Fruit fly (Drosophila melanogaster) whole organism, prepupa: ENCODE data around the gene CG42495.

Experiments
- Blimp-1 ChIP-seq: fragments of 200-800 bp; sonication (Bioruptor generic); optimal IDR thresholded peaks from 3 replicates; lab custom pipeline; 2017; ENCODE audit warnings: missing biosample characterization, missing genetic modification characterization, mild to moderate bottlenecking, moderate library complexity, missing genetic modification reagents
- CG10631 ChIP-seq: fragments of 200-800 bp; sonication (Bioruptor generic); optimal IDR thresholded peaks from 2 replicates; lab custom pipeline; 2016; ENCODE audit warnings: missing biosample characterization, missing genetic modification characterization
- CG10669 ChIP-seq: fragments of 200-800 bp; sonication (Bioruptor generic); optimal IDR thresholded peaks from 3 replicates; lab custom pipeline; 2018; ENCODE audit warnings: missing biosample characterization, mild to moderate bottlenecking, missing genetic modification characterization, moderate library complexity
- CG11294 ChIP-seq: fragments of 200-800 bp; sonication (Bioruptor generic); IDR thresholded peaks from 2 replicates; pipeline ENCODE4 v1.3.6; 2022; ENCODE audit warnings: missing biosample characterization, missing genetic modification characterization
- CG11902 ChIP-seq: fragments of 200-800 bp; sonication (Bioruptor generic); optimal IDR thresholded peaks from 3 replicates; lab custom pipeline; 2016; ENCODE audit warnings: missing biosample characterization, missing genetic modification characterization
- CG15336 ChIP-seq: fragments of 200-800 bp; sonication (Bioruptor generic); IDR thresholded peaks from 2 replicates; pipeline ENCODE4 v1.3.6; 2022; ENCODE audit warnings: missing biosample characterization, missing genetic modification characterization
- CG1621 ChIP-seq: fragments of 200-800 bp; sonication (Bioruptor generic); optimal IDR thresholded peaks from 3 replicates; lab custom pipeline; 2018; ENCODE audit warnings: missing biosample characterization, mild to moderate bottlenecking, missing genetic modification characterization
- CG16779 ChIP-seq: fragments of 200-800 bp; sonication (Bioruptor generic); optimal IDR thresholded peaks from 3 replicates; lab custom pipeline; 2017; ENCODE audit warnings: missing biosample characterization, mild to moderate bottlenecking, missing genetic modification characterization
- CG3032 ChIP-seq: fragments of 200-800 bp; optimal IDR thresholded peaks from 2 replicates; lab custom pipeline; 2019; ENCODE audit warnings: missing biosample characterization, mild to moderate bottlenecking, missing genetic modification characterization, moderate library complexity
- CG32006 ChIP-seq: fragments of 200-800 bp; sonication (Bioruptor generic); optimal IDR thresholded peaks from 3 replicates; lab custom pipeline; 2017; ENCODE audit warnings: missing biosample characterization, mild to moderate bottlenecking, missing genetic modification characterization
- CG34406 ChIP-seq: fragments of 200-800 bp; sonication (Bioruptor generic); optimal IDR thresholded peaks from 3 replicates; lab custom pipeline; 2016; ENCODE audit warnings: missing biosample characterization, missing genetic modification characterization
- CG3919 ChIP-seq: fragments of 200-800 bp; sonication (Bioruptor generic); optimal IDR thresholded peaks from 3 replicates; lab custom pipeline; 2016; ENCODE audit warnings: missing biosample characterization, missing genetic modification characterization
- CG6276 ChIP-seq: fragments of 200-800 bp; sonication (Bioruptor generic); optimal IDR thresholded peaks from 2 replicates; lab custom pipeline; 2017; ENCODE audit warnings: missing biosample characterization, mild to moderate bottlenecking, missing genetic modification characterization
- CG6792 ChIP-seq: fragments of 200-800 bp; sonication (Bioruptor generic); optimal IDR thresholded peaks from 3 replicates; lab custom pipeline; 2016; ENCODE audit warnings: missing biosample characterization, missing genetic modification characterization
- CG6808 ChIP-seq: fragments of 200-800 bp; sonication (Bioruptor generic); optimal IDR thresholded peaks from 3 replicates; lab custom pipeline; 2017; ENCODE audit warnings: missing biosample characterization, missing genetic modification characterization, mild to moderate bottlenecking, moderate library complexity, missing genetic modification reagents
- CG6854 ChIP-seq: fragments of 200-800 bp; sonication (Bioruptor generic); optimal IDR thresholded peaks from 2 replicates; lab custom pipeline; 2017; ENCODE audit warnings: missing biosample characterization, mild to moderate bottlenecking, missing genetic modification characterization
- CG7368 ChIP-seq: fragments of 200-800 bp; sonication (Bioruptor generic); optimal IDR thresholded peaks from 3 replicates; lab custom pipeline; 2016; ENCODE audit warnings: missing biosample characterization, missing genetic modification characterization
- CG8319 ChIP-seq: fragments of 200-800 bp; sonication (Bioruptor generic); optimal IDR thresholded peaks from 3 replicates; lab custom pipeline; 2016; ENCODE audit warnings: missing biosample characterization, missing genetic modification characterization
- CG8632 ChIP-seq: fragments of 200-800 bp; sonication (Bioruptor generic); optimal IDR thresholded peaks from 3 replicates; lab custom pipeline; 2016; ENCODE audit warnings: missing biosample characterization, missing genetic modification characterization
- CG9139 ChIP-seq: fragments of 200-800 bp; sonication (Bioruptor generic); optimal IDR thresholded peaks from 3 replicates; lab custom pipeline; 2017; ENCODE audit warnings: missing biosample characterization, mild to moderate bottlenecking, missing genetic modification characterization
- Eip75B ChIP-seq: fragments of 200-800 bp; sonication (Bioruptor generic); optimal IDR thresholded peaks from 3 replicates; lab custom pipeline; 2016; ENCODE audit warnings: missing biosample characterization, missing genetic modification characterization
- Eip78C ChIP-seq: fragments of 200-800 bp; sonication (Bioruptor generic); peaks from one replicate; lab custom pipeline; 2016; ENCODE audit warnings: missing biosample characterization, missing genetic modification characterization
- Eip93F ChIP-seq: fragments of 200-800 bp; sonication (Bioruptor generic); optimal IDR thresholded peaks from 2 replicates; lab custom pipeline; 2016; ENCODE audit warnings: missing biosample characterization, mild to moderate bottlenecking, missing genetic modification characterization
- Ets21C ChIP-seq: fragments of 200-800 bp; sonication (Bioruptor generic); optimal IDR thresholded peaks from 3 replicates; lab custom pipeline; 2016; ENCODE audit warnings: missing biosample characterization, missing genetic modification characterization
- Ets96B ChIP-seq: fragments of 200-800 bp; optimal IDR thresholded peaks from 2 replicates; lab custom pipeline; 2019; ENCODE audit warnings: missing biosample characterization, mild to moderate bottlenecking, missing genetic modification characterization, moderate library complexity
- Gug ChIP-seq: fragments of 200-800 bp; sonication (Bioruptor generic); IDR thresholded peaks from 2 replicates; pipeline ENCODE4 v1.3.6; 2022; ENCODE audit warnings: missing biosample characterization, missing genetic modification characterization
- Hr38 ChIP-seq: sonication (Bioruptor generic); optimal IDR thresholded peaks from 2 replicates; lab custom pipeline; 2016; ENCODE audit warnings: missing biosample characterization, missing genetic modification characterization
- Hr39 ChIP-seq: fragments of 200-800 bp; sonication (Bioruptor generic); optimal IDR thresholded peaks from 2 replicates; lab custom pipeline; 2016; ENCODE audit warnings: missing biosample characterization, missing genetic modification characterization
- Hr4 ChIP-seq: fragments of 200-800 bp; sonication (Bioruptor generic); optimal IDR thresholded peaks from 3 replicates; lab custom pipeline; 2016; ENCODE audit warnings: missing biosample characterization, missing genetic modification characterization
- Lpt ChIP-seq: fragments of 200-800 bp; sonication (Bioruptor generic); optimal IDR thresholded peaks from 3 replicates; lab custom pipeline; 2016; ENCODE audit warnings: missing biosample characterization, missing genetic modification characterization
- OdsH ChIP-seq: fragments of 200-800 bp; sonication (Bioruptor generic); optimal IDR thresholded peaks from 3 replicates; lab custom pipeline; 2016; ENCODE audit warnings: missing biosample characterization, missing genetic modification characterization
- Smox ChIP-seq: fragments of 200-800 bp; sonication (Bioruptor generic); optimal IDR thresholded peaks from 3 replicates; lab custom pipeline; 2016; ENCODE audit warnings: missing biosample characterization, missing genetic modification characterization
- Sox102F ChIP-seq: fragments of 200-800 bp; sonication (Bioruptor generic); optimal IDR thresholded peaks from 2 replicates; lab custom pipeline; 2016; ENCODE audit warnings: missing biosample characterization, mild to moderate bottlenecking, missing genetic modification characterization
- Sox14 ChIP-seq: fragments of 200-800 bp; sonication (Bioruptor generic); optimal IDR thresholded peaks from 3 replicates; lab custom pipeline; 2016; ENCODE audit warnings: missing biosample characterization, missing genetic modification characterization
- Sox15 ChIP-seq: fragments of 200-800 bp; sonication (Bioruptor generic); optimal IDR thresholded peaks from 3 replicates; lab custom pipeline; 2016; ENCODE audit warnings: missing biosample characterization, missing genetic modification characterization
- achi ChIP-seq: fragments of 200-800 bp; sonication (Bioruptor generic); optimal IDR thresholded peaks from 3 replicates; lab custom pipeline; 2016; ENCODE audit warnings: missing biosample characterization, missing genetic modification characterization
- acj6 ChIP-seq: fragments of 200-800 bp; sonication (Bioruptor generic); optimal IDR thresholded peaks from 3 replicates; lab custom pipeline; 2016; ENCODE audit warnings: missing biosample characterization, missing genetic modification characterization
- cyc ChIP-seq: fragments of 200-800 bp; sonication (Bioruptor generic); optimal IDR thresholded peaks from 3 replicates; lab custom pipeline; 2016; ENCODE audit warnings: missing biosample characterization, missing genetic modification characterization
- dac ChIP-seq: fragments of 200-800 bp; sonication (Bioruptor generic); optimal IDR thresholded peaks from 2 replicates; lab custom pipeline; 2017; ENCODE audit warnings: missing biosample characterization, mild to moderate bottlenecking, missing genetic modification characterization
- dsx ChIP-seq: fragments of 200-800 bp; optimal IDR thresholded peaks from 3 replicates; lab custom pipeline; 2019; ENCODE audit warnings: missing biosample characterization, mild to moderate bottlenecking, missing genetic modification characterization, moderate library complexity; ENCODE audit not compliant: poor library complexity, severe bottlenecking
- eg ChIP-seq: fragments of 200-800 bp; sonication (Bioruptor generic); IDR thresholded peaks from 3 replicates; pipeline ENCODE4 v1.3.6; 2022; ENCODE audit warnings: missing biosample characterization, missing genetic modification characterization
- esn ChIP-seq: fragments of 200-800 bp; sonication (Bioruptor generic); optimal IDR thresholded peaks from 2 replicates; lab custom pipeline; 2016; ENCODE audit warnings: missing biosample characterization, mild to moderate bottlenecking, missing genetic modification characterization, moderate library complexity
- fd59A ChIP-seq: fragments of 200-800 bp; sonication (Bioruptor generic); optimal IDR thresholded peaks from 2 replicates; lab custom pipeline; 2017; ENCODE audit warnings: missing biosample characterization, mild to moderate bottlenecking, missing genetic modification characterization, missing genetic modification reagents
- fd85E ChIP-seq: fragments of 200-800 bp; sonication (Bioruptor generic); optimal IDR thresholded peaks from 3 replicates; lab custom pipeline; 2016; ENCODE audit warnings: missing biosample characterization, missing genetic modification characterization
- fkh ChIP-seq: fragments of 200-800 bp; sonication (Bioruptor generic); optimal IDR thresholded peaks from 3 replicates; lab custom pipeline; 2017; ENCODE audit warnings: missing biosample characterization, mild to moderate bottlenecking, missing genetic modification characterization, moderate library complexity
- lz ChIP-seq: fragments of 200-800 bp; sonication (Bioruptor generic); optimal IDR thresholded peaks from 3 replicates; lab custom pipeline; 2016; ENCODE audit warnings: missing biosample characterization, missing genetic modification characterization
- net ChIP-seq: fragments of 200-800 bp; sonication (Bioruptor generic); optimal IDR thresholded peaks from 3 replicates; lab custom pipeline; 2016; ENCODE audit warnings: missing biosample characterization, missing genetic modification characterization
- pdm3 ChIP-seq: fragments of 200-800 bp; sonication (Bioruptor generic); optimal IDR thresholded peaks from 3 replicates; lab custom pipeline; 2016; ENCODE audit warnings: missing biosample characterization, missing genetic modification characterization
- salr ChIP-seq, 2 experiments: fragments of 200-800 bp; sonication (Bioruptor generic); optimal IDR thresholded peaks; 3 replicates each; lab custom pipeline; 2016 to 2018; ENCODE audit warnings: missing biosample characterization in 2 of 2, missing genetic modification characterization in 2 of 2, mild to moderate bottlenecking in 1 of 2
- spab ChIP-seq: fragments of 200-800 bp; sonication (Bioruptor generic); optimal IDR thresholded peaks from 2 replicates; lab custom pipeline; 2017; ENCODE audit warnings: missing biosample characterization, mild to moderate bottlenecking, missing genetic modification characterization, missing genetic modification reagents
- ss ChIP-seq, 2 experiments: fragments of 200-800 bp; sonication (Bioruptor generic); optimal IDR thresholded peaks; 2 replicates in 1 of 2; 3 replicates in 1 of 2; lab custom pipeline; 2017 to 2018; ENCODE audit warnings: mild to moderate bottlenecking in 2 of 2, missing biosample characterization in 2 of 2, missing genetic modification characterization in 2 of 2, moderate library complexity in 1 of 2
- svp ChIP-seq: fragments of 200-800 bp; sonication (Bioruptor generic); peaks from one replicate; lab custom pipeline; 2016; ENCODE audit warnings: missing biosample characterization, missing genetic modification characterization
- topi ChIP-seq: fragments of 200-800 bp; sonication (Bioruptor generic); optimal IDR thresholded peaks from 3 replicates; lab custom pipeline; 2016; ENCODE audit warnings: missing biosample characterization, missing genetic modification characterization
- vri ChIP-seq: fragments of 200-800 bp; sonication (Bioruptor generic); optimal IDR thresholded peaks from 3 replicates; lab custom pipeline; 2016; ENCODE audit warnings: missing biosample characterization, mild to moderate bottlenecking, missing genetic modification characterization

Gene CG42495

dm6 chr3L:18667115-18667514, at the start of gene CG42495:
Gene CG42495 (plus strand): TSS chr3L:18667361.
- TF ChIP-seq OdsH (no peak), CG8632 (no peak), CG9139 (GFP tag; lab: Kevin White, UChicago) (no peak), CG3032 (tag; lab: Kevin White, UChicago) (no peak), CG3919 (GFP tag; lab: Kevin White, UChicago) (no peak), net (GFP tag; lab: Kevin White, UChicago) (no peak), pdm3 (GFP tag; lab: Kevin White, UChicago) (no peak), CG10669 (GFP tag; lab: Kevin White, UChicago) (no peak), vri (GFP tag; lab: Kevin White, UChicago) (no peak), Gug (GFP tag; lab: Robert Waterston, UW) (no peak), Eip93F (GFP tag; lab: Kevin White, UChicago) (no peak), lz (no peak), cyc (peak; percentile 2), spab (GFP tag; lab: Kevin White, UChicago) (no peak), fd85E (no peak), ss (GFP tag; optimal IDR thresholded peaks at IDR 0.05; lab: Kevin White, UChicago) (no peak), CG34406 (GFP tag; lab: Kevin White, UChicago) (no peak), Eip78C (GFP tag; lab: Kevin White, UChicago) (peak; percentile 45), fkh (GFP tag; lab: Kevin White, UChicago) (peak; percentile 87), achi (GFP tag; lab: Kevin White, UChicago) (peak; percentile 11), CG6808 (no peak), CG7368 (GFP tag; lab: Kevin White, UChicago) (no peak), CG11294 (no peak), esn (GFP tag; lab: Kevin White, UChicago) (peak; percentile 7), CG15336 (GFP tag; lab: Robert Waterston, UW) (no peak), eg (GFP tag; lab: Robert Waterston, UW) (no peak), dsx (GFP tag; lab: Kevin White, UChicago) (no peak), CG8319 (GFP tag; lab: Kevin White, UChicago) (no peak), Ets96B (tag; lab: Kevin White, UChicago) (no peak), Hr4 (GFP tag; lab: Kevin White, UChicago) (no peak), Sox102F (GFP tag; lab: Kevin White, UChicago) (no peak), Smox (GFP tag; lab: Kevin White, UChicago) (no peak), Sox15 (GFP tag; lab: Kevin White, UChicago) (no peak), svp (GFP tag; lab: Kevin White, UChicago) (peak; percentile 79), CG10631 (no peak), CG6276 (GFP tag; lab: Kevin White, UChicago) (no peak), Lpt (GFP tag; lab: Kevin White, UChicago) (no peak), CG6854 (no peak), Eip75B (GFP tag; lab: Kevin White, UChicago) (no peak), CG16779 (tag; lab: Kevin White, UChicago) (no peak), Sox14 (GFP tag; lab: Kevin White, UChicago) (peak; percentile 45), CG32006 (GFP tag; lab: Kevin White, UChicago) (no peak), dac (GFP tag; lab: Kevin White, UChicago) (no peak), CG6792 (no peak), Hr39 (GFP tag; lab: Kevin White, UChicago) (no peak), salr (GFP tag; optimal IDR thresholded peaks at IDR 0.05; lab: Kevin White, UChicago) (no peak), topi (no peak), Blimp-1 (GFP tag; lab: Kevin White, UChicago) (no peak), Ets21C (no peak), CG11902 (no peak), Hr38 (GFP tag; lab: Kevin White, UChicago) (no peak), acj6 (GFP tag; lab: Kevin White, UChicago) (no peak), fd59A (GFP tag; lab: Kevin White, UChicago) (no peak), CG1621 (no peak)
